Fruit fly (Drosophila melanogaster) whole organism, embryonic: ENCODE data around the gene EloB.
A peak's percentile ranks its signal among the peaks of the same experiment; 100 is the strongest.

Experiments
- Aef1 ChIP-seq: fragments of 200-800 bp; sonication (Bioruptor generic); IDR thresholded peaks from 3 replicates; pipeline ENCODE4 v1.3.6; 2022; ENCODE audit warnings: missing biosample characterization, missing genetic modification characterization
- Atf3 ChIP-seq: fragments of 200-800 bp; sonication (Bioruptor generic); optimal IDR thresholded peaks from 3 replicates; lab custom pipeline; 2016; ENCODE audit warnings: missing biosample characterization, missing genetic modification characterization
- Awh ChIP-seq: fragments of 200-800 bp; sonication (Bioruptor generic); IDR thresholded peaks from 2 replicates; pipeline ENCODE4, ENCODE4 v1.3.6; 2022; ENCODE audit warnings: missing biosample characterization, missing genetic modification characterization
- B-H2 ChIP-seq: fragments of 200-800 bp; sonication (Bioruptor generic); optimal IDR thresholded peaks from 2 replicates; lab custom pipeline; 2018; ENCODE audit warnings: missing biosample characterization, mild to moderate bottlenecking, missing genetic modification characterization
- CG10209 ChIP-seq: fragments of 200-800 bp; sonication (Bioruptor generic); optimal IDR thresholded peaks from 3 replicates; lab custom pipeline; 2017; ENCODE audit warnings: missing biosample characterization, mild to moderate bottlenecking, missing genetic modification characterization, missing genetic modification reagents
- CG10565 ChIP-seq: fragments of 200-800 bp; sonication (Bioruptor generic); optimal IDR thresholded peaks from 3 replicates; lab custom pipeline; 2016; ENCODE audit warnings: missing biosample characterization, mild to moderate bottlenecking, missing genetic modification characterization
- CG11247 ChIP-seq: fragments of 200-800 bp; sonication (Bioruptor generic); IDR thresholded peaks from 2 replicates; pipeline ENCODE4 v1.3.6; 2022; ENCODE audit warnings: missing biosample characterization, missing genetic modification characterization
- CG13287 ChIP-seq: fragments of 200-800 bp; sonication (Bioruptor generic); IDR thresholded peaks from 2 replicates; pipeline ENCODE4 v1.3.6; 2022; ENCODE audit warnings: missing biosample characterization, missing genetic modification characterization; ENCODE audit not compliant: partially characterized antibody
- CG13424 ChIP-seq: fragments of 200-800 bp; sonication (Bioruptor generic); optimal IDR thresholded peaks from 2 replicates; lab custom pipeline; 2019; ENCODE audit warnings: missing biosample characterization, mild to moderate bottlenecking, missing genetic modification characterization, moderate library complexity
- CG15514 ChIP-seq: fragments of 200-800 bp; sonication (Bioruptor generic); optimal IDR thresholded peaks from 3 replicates; lab custom pipeline; 2017; ENCODE audit warnings: missing biosample characterization, missing genetic modification characterization, mild to moderate bottlenecking, moderate library complexity, missing genetic modification reagents
- CG16815 ChIP-seq: fragments of 200-800 bp; sonication (Bioruptor generic); optimal IDR thresholded peaks from 3 replicates; lab custom pipeline; 2017; ENCODE audit warnings: missing biosample characterization, mild to moderate bottlenecking, missing genetic modification characterization
- CG17612 ChIP-seq: fragments of 200-800 bp; sonication (Bioruptor generic); IDR thresholded peaks from 2 replicates; pipeline ENCODE4 v1.3.6; 2022; ENCODE audit warnings: missing biosample characterization, missing genetic modification characterization
- CG17912 ChIP-seq: fragments of 200-800 bp; sonication (Bioruptor generic); optimal IDR thresholded peaks from 2 replicates; lab custom pipeline; 2018; ENCODE audit warnings: missing biosample characterization, mild to moderate bottlenecking, missing genetic modification characterization
- CG2116 ChIP-seq: fragments of 200-800 bp; sonication (Bioruptor generic); optimal IDR thresholded peaks from 3 replicates; lab custom pipeline; 2018; ENCODE audit warnings: missing biosample characterization, mild to moderate bottlenecking, missing genetic modification characterization
- CG2678 ChIP-seq: fragments of 200-800 bp; sonication (Bioruptor generic); optimal IDR thresholded peaks from 3 replicates; lab custom pipeline; 2019; ENCODE audit warnings: missing biosample characterization, mild to moderate bottlenecking, missing genetic modification characterization, moderate library complexity
- CG31365 ChIP-seq: fragments of 200-800 bp; sonication (Bioruptor generic); optimal IDR thresholded peaks from 2 replicates; lab custom pipeline; 2018; ENCODE audit warnings: missing biosample characterization, mild to moderate bottlenecking, missing genetic modification characterization
- CG4404 ChIP-seq: fragments of 200-800 bp; sonication (Bioruptor generic); IDR thresholded peaks from 2 replicates; pipeline ENCODE4 v1.3.6; 2022; ENCODE audit warnings: missing biosample characterization, missing genetic modification characterization
- CG4424 ChIP-seq: fragments of 200-800 bp; sonication (Bioruptor generic); optimal IDR thresholded peaks from 3 replicates; lab custom pipeline; 2016; ENCODE audit warnings: missing biosample characterization, missing genetic modification characterization
- CG4730 ChIP-seq: fragments of 200-800 bp; sonication (Bioruptor generic); IDR thresholded peaks from 2 replicates; pipeline ENCODE4 v1.3.6; 2022; ENCODE audit warnings: missing biosample characterization, missing genetic modification characterization
- CG5953 ChIP-seq: fragments of 200-800 bp; sonication (Bioruptor generic); IDR thresholded peaks from 2 replicates; pipeline ENCODE4 v1.3.6; 2022; ENCODE audit warnings: missing biosample characterization, missing genetic modification characterization
- CG7963 ChIP-seq: fragments of 200-800 bp; sonication (Bioruptor generic); IDR thresholded peaks from 3 replicates; pipeline ENCODE4 v1.3.6; 2022; ENCODE audit warnings: missing biosample characterization, missing genetic modification characterization; ENCODE audit not compliant: partially characterized antibody
- CG8388 ChIP-seq: fragments of 200-800 bp; sonication (Bioruptor generic); optimal IDR thresholded peaks from 2 replicates; lab custom pipeline; 2019; ENCODE audit warnings: missing biosample characterization, mild to moderate bottlenecking, missing genetic modification characterization, moderate library complexity
- CG9932 ChIP-seq: fragments of 200-800 bp; sonication (Bioruptor generic); IDR thresholded peaks from 2 replicates; pipeline ENCODE4 v1.3.6; 2022; ENCODE audit warnings: missing biosample characterization, missing genetic modification characterization
- CrebB ChIP-seq: fragments of 200-800 bp; sonication (Bioruptor generic); optimal IDR thresholded peaks from 3 replicates; lab custom pipeline; 2018; ENCODE audit warnings: missing biosample characterization, mild to moderate bottlenecking, missing genetic modification characterization
- Fer3 ChIP-seq: fragments of 200-800 bp; sonication (Bioruptor generic); optimal IDR thresholded peaks from 2 replicates; lab custom pipeline; 2018; ENCODE audit warnings: missing biosample characterization, mild to moderate bottlenecking, missing genetic modification characterization, moderate library complexity
- Hand ChIP-seq: fragments of 200-800 bp; sonication (Bioruptor generic); optimal IDR thresholded peaks from 2 replicates; lab custom pipeline; 2017; ENCODE audit warnings: mild to moderate bottlenecking, missing biosample characterization, missing genetic modification reagents, missing genetic modification characterization
- Oaz ChIP-seq: fragments of 200-800 bp; sonication (Bioruptor generic); IDR thresholded peaks from 2 replicates; pipeline ENCODE4 v1.3.6; 2022; ENCODE audit warnings: missing biosample characterization, missing genetic modification characterization
- Sox102F ChIP-seq: fragments of 200-800 bp; sonication (Bioruptor generic); optimal IDR thresholded peaks from 2 replicates; lab custom pipeline; 2018; ENCODE audit warnings: missing biosample characterization, mild to moderate bottlenecking, missing genetic modification characterization, moderate library complexity
- Spps ChIP-seq: fragments of 200-800 bp; sonication (Bioruptor generic); optimal IDR thresholded peaks from 2 replicates; lab custom pipeline; 2018; ENCODE audit warnings: missing biosample characterization, mild to moderate bottlenecking, missing genetic modification characterization
- Usf ChIP-seq: fragments of 200-800 bp; sonication (Bioruptor generic); optimal IDR thresholded peaks from 2 replicates; lab custom pipeline; 2017; ENCODE audit warnings: missing genotype, missing biosample characterization, missing genetic modification characterization
- Xbp1 ChIP-seq: fragments of 200-800 bp; sonication (Bioruptor generic); optimal IDR thresholded peaks from 3 replicates; lab custom pipeline; 2016; ENCODE audit warnings: missing biosample characterization, mild to moderate bottlenecking, missing genetic modification characterization
- ab ChIP-seq: fragments of 200-800 bp; sonication (Bioruptor generic); optimal IDR thresholded peaks from 2 replicates; lab custom pipeline; 2016; ENCODE audit warnings: missing biosample characterization, missing genetic modification characterization
- bcd ChIP-seq: fragments of 200-800 bp; sonication (Bioruptor generic); optimal IDR thresholded peaks from 2 replicates; lab custom pipeline; 2017; ENCODE audit warnings: missing biosample characterization, mild to moderate bottlenecking, missing genetic modification characterization
- btn ChIP-seq: fragments of 200-800 bp; sonication (Bioruptor generic); optimal IDR thresholded peaks from 2 replicates; lab custom pipeline; 2016; ENCODE audit warnings: missing biosample characterization, missing genetic modification characterization
- cg ChIP-seq: fragments of 200-800 bp; sonication (Bioruptor generic); optimal IDR thresholded peaks from 3 replicates; lab custom pipeline; 2019; ENCODE audit warnings: missing biosample characterization, mild to moderate bottlenecking, missing genetic modification characterization, moderate library complexity
- crc ChIP-seq: fragments of 200-800 bp; sonication (Bioruptor generic); optimal IDR thresholded peaks from 2 replicates; lab custom pipeline; 2016; ENCODE audit warnings: missing biosample characterization, missing genetic modification characterization
- crp ChIP-seq, 2 experiments: fragments of 200-800 bp; sonication (Bioruptor generic); optimal IDR thresholded peaks; 2 replicates in 1 of 2; 3 replicates in 1 of 2; lab custom pipeline; 2017; ENCODE audit warnings: missing biosample characterization in 2 of 2, missing genetic modification characterization in 2 of 2, mild to moderate bottlenecking in 1 of 2, moderate library complexity in 1 of 2
- dm ChIP-seq: fragments of 200-800 bp; sonication (Bioruptor generic); optimal IDR thresholded peaks from 3 replicates; lab custom pipeline; 2016; ENCODE audit warnings: missing biosample characterization, missing genetic modification characterization
- dpn ChIP-seq, 2 experiments: fragments of 200-800 bp; sonication (Bioruptor generic); optimal IDR thresholded peaks; 3 replicates each; lab custom pipeline; 2016; ENCODE audit warnings: missing biosample characterization in 2 of 2, missing genetic modification characterization in 2 of 2
- eve ChIP-seq, 2 experiments: fragments of >200 bp; optimal IDR thresholded peaks; 2 replicates each; lab custom pipeline; 2017; ENCODE audit warnings: missing biosample characterization in 2 of 2, missing genetic modification characterization in 2 of 2
- eyg ChIP-seq: fragments of 200-800 bp; sonication (Bioruptor generic); optimal IDR thresholded peaks from 3 replicates; lab custom pipeline; 2016; ENCODE audit warnings: missing biosample characterization, missing genetic modification characterization
- fu2 ChIP-seq: fragments of 200-800 bp; sonication (Bioruptor generic); optimal IDR thresholded peaks from 2 replicates; lab custom pipeline; 2016; ENCODE audit warnings: missing biosample characterization, missing genetic modification characterization
- her ChIP-seq: fragments of 200-800 bp; sonication (Bioruptor generic); optimal IDR thresholded peaks from 2 replicates; lab custom pipeline; 2016; ENCODE audit warnings: missing biosample characterization, missing genetic modification characterization
- luna ChIP-seq: fragments of 200-800 bp; sonication (Bioruptor generic); optimal IDR thresholded peaks from 2 replicates; lab custom pipeline; 2016; ENCODE audit warnings: missing biosample characterization, missing genetic modification characterization
- maf-S ChIP-seq: fragments of 200-800 bp; sonication (Bioruptor generic); optimal IDR thresholded peaks from 2 replicates; lab custom pipeline; 2016; ENCODE audit warnings: missing biosample characterization, missing genetic modification characterization
- p53 ChIP-seq: fragments of 200-800 bp; sonication (Bioruptor generic); optimal IDR thresholded peaks from 2 replicates; lab custom pipeline; 2016; ENCODE audit warnings: missing biosample characterization, missing genetic modification characterization
- stwl ChIP-seq: fragments of 200-800 bp; sonication (Bioruptor generic); optimal IDR thresholded peaks from 3 replicates; lab custom pipeline; 2018; ENCODE audit warnings: missing biosample characterization, mild to moderate bottlenecking, missing genetic modification characterization, moderate library complexity
- sug ChIP-seq: fragments of 200-800 bp; optimal IDR thresholded peaks from 2 replicates; lab custom pipeline; 2019; ENCODE audit warnings: missing biosample characterization, mild to moderate bottlenecking, missing genetic modification characterization, moderate library complexity
- wek ChIP-seq: fragments of 200-800 bp; sonication (Bioruptor generic); optimal IDR thresholded peaks from 3 replicates; lab custom pipeline; 2018; ENCODE audit warnings: missing biosample characterization, mild to moderate bottlenecking, missing genetic modification characterization, moderate library complexity

The EloB gene

dm6 chr3R:20542283-20543144 is 37.1 kb downstream of the EloB start (continued):
- TF ChIP-seq Xbp1 (no peak), Spps (tag; lab: Kevin White, UChicago) (peak; percentile 20), CG13287 (no peak), sug (tag; lab: Kevin White, UChicago) (peak; percentile 42), dpn (GFP tag; optimal IDR thresholded peaks at IDR 0.05; lab: Kevin White, UChicago) (no peak), CG11247 (no peak), CG9932 (GFP tag; lab: Robert Waterston, UW) (no peak), btn (GFP tag; lab: Kevin White, UChicago) (no peak), CG13424 (tag; lab: Kevin White, UChicago) (peak; percentile 37), CG5953 (GFP tag; lab: Robert Waterston, UW) (no peak), CG4404 (GFP tag; lab: Robert Waterston, UW) (no peak), CG8388 (GFP tag; lab: Kevin White, UChicago) (peak; percentile 21), ab (GFP tag; lab: Kevin White, UChicago) (no peak), luna (GFP tag; lab: Kevin White, UChicago) (no peak), CG4424 (GFP tag; lab: Kevin White, UChicago) (peak; percentile 14), wek (GFP tag; lab: Kevin White, UChicago) (peak; percentile 60), CG15514 (GFP tag; lab: Kevin White, UChicago) (no peak), bcd (GFP tag; lab: Kevin White, UChicago) (no peak), crp (GFP tag; optimal IDR thresholded peaks at IDR 0.05; lab: Kevin White, UChicago) (no peak), CG7963 (GFP tag; lab: Robert Waterston, UW) (no peak), CG17912 (GFP tag; lab: Kevin White, UChicago) (no peak), CG2678 (tag; lab: Kevin White, UChicago) (peak; percentile 44), fu2 (GFP tag; lab: Kevin White, UChicago) (no peak), Hand (no peak), maf-S (GFP tag; lab: Kevin White, UChicago) (peak; percentile 15), Oaz (GFP tag; lab: Robert Waterston, UW) (no peak), CG10565 (GFP tag; lab: Kevin White, UChicago) (no peak), CrebB (tag; lab: Kevin White, UChicago) (peak; percentile 67), crc (no peak), dm (no peak), eve (GFP tag; optimal IDR thresholded peaks at IDR 0.05; lab: Kevin White, UChicago) (peak in 1 of 2 experiments; percentile 75), CG10209 (GFP tag; lab: Kevin White, UChicago) (peak; percentile 64), CG4730 (GFP tag; lab: Robert Waterston, UW) (no peak), CG31365 (tag; lab: Kevin White, UChicago) (no peak), Usf (no peak), eyg (GFP tag; lab: Kevin White, UChicago) (no peak), stwl (tag; lab: Kevin White, UChicago) (no peak), Fer3 (tag; lab: Kevin White, UChicago) (peak; percentile 19), Aef1 (GFP tag; lab: Robert Waterston, UW) (no peak), B-H2 (GFP tag; lab: Kevin White, UChicago) (no peak), cg (GFP tag; lab: Kevin White, UChicago) (no peak), CG17612 (GFP tag; lab: Robert Waterston, UW) (no peak), her (GFP tag; lab: Kevin White, UChicago) (no peak), Atf3 (GFP tag; lab: Kevin White, UChicago) (no peak), CG16815 (GFP tag; lab: Kevin White, UChicago) (no peak), Awh (GFP tag; lab: Robert Waterston, UW) (peak; percentile 74), Sox102F (GFP tag; lab: Kevin White, UChicago) (peak; percentile 33), CG2116 (GFP tag; lab: Kevin White, UChicago) (peak; percentile 21), p53 (no peak)
